Worm (Caenorhabditis elegans) whole organism, early embryonic: ENCODE results near the gene T28A11.18.

Source experiments
- F13C5.2 ChIP-seq: sonication (generic microtip); optimal IDR thresholded peaks from 2 replicates; lab custom pipeline; 2017; ENCODE audit warnings: mild to moderate bottlenecking, missing genetic modification characterization, inconsistent platforms, missing compliant biosample characterization
- ama-1 ChIP-seq: fragments of 150-350 bp; optimal IDR thresholded peaks from 2 replicates; lab custom pipeline; 2014
- ceh-13 ChIP-seq: fragments of 200-800 bp; sonication (Bioruptor generic); optimal IDR thresholded peaks from 2 replicates; lab custom pipeline; 2018; ENCODE audit warnings: mild to moderate bottlenecking, missing genetic modification characterization, missing compliant biosample characterization
- ets-7 ChIP-seq: sonication (generic microtip); optimal IDR thresholded peaks from 2 replicates; lab custom pipeline; 2016; ENCODE audit warnings: missing genotype, missing genetic modification characterization, missing compliant biosample characterization
- flt-1 ChIP-seq: fragments of 200-800 bp; sonication (Bioruptor generic); IDR thresholded peaks from 2 replicates; pipeline ENCODE4 v1.3.6; 2022; ENCODE audit warnings: missing genetic modification characterization, missing compliant biosample characterization
- hnd-1 ChIP-seq: sonication (generic microtip); optimal IDR thresholded peaks from 2 replicates; lab custom pipeline; 2016; ENCODE audit warnings: missing genetic modification characterization, missing compliant biosample characterization
- pes-1 ChIP-seq: fragments of 200-800 bp; sonication (Bioruptor generic); IDR thresholded peaks from 2 replicates; pipeline ENCODE4 v1.3.6; 2022; ENCODE audit warnings: missing genetic modification reagents, missing genetic modification characterization, missing compliant biosample characterization
- scrt-1 ChIP-seq: fragments of 200-800 bp; sonication (Bioruptor generic); IDR thresholded peaks from 2 replicates; pipeline ENCODE4 v1.3.6; 2022; ENCODE audit warnings: missing genetic modification characterization, missing compliant biosample characterization
- sea-1 ChIP-seq: fragments of 200-800 bp; sonication (Bioruptor generic); conservative IDR thresholded peaks from 2 replicates; pipeline ENCODE4 v1.3.6; 2022; ENCODE audit warnings: missing genetic modification characterization, missing compliant biosample characterization

T28A11.18 gene

ce11 chrV:3218604-3219003 is 49.2 kb downstream of the T28A11.18 start:
- TF ChIP-seq flt-1 (GFP tag; lab: Robert Waterston, UW) (no peak), sea-1 (no peak), ets-7 (tag; lab: Kevin White, UChicago) (no peak), F13C5.2 (no peak), ama-1 (lab: Kevin White, UChicago) (no peak), scrt-1 (GFP tag; lab: Robert Waterston, UW) (no peak), ceh-13 (GFP tag; lab: Kevin White, UChicago) (no peak), hnd-1 (no peak), pes-1 (no peak)
